Worm (Caenorhabditis elegans) whole organism, L4 larva: Measurements from ENCODE around the gene F53F4.1.

Experiments
- F37D6.2 ChIP-seq: sonication (generic microtip); optimal IDR thresholded peaks from 2 replicates; lab custom pipeline; 2016; ENCODE audit warnings: mild to moderate bottlenecking, missing genetic modification characterization, missing compliant biosample characterization
- F44E2.7 ChIP-seq: fragments of 200-800 bp; sonication (Bioruptor generic); IDR thresholded peaks from 2 replicates; pipeline ENCODE4 v2.1.2; 2022; ENCODE audit warnings: missing genetic modification characterization, missing compliant biosample characterization
- R02D3.7 ChIP-seq: fragments of 150-350 bp; sonication (generic microtip); optimal IDR thresholded peaks from 3 replicates; lab custom pipeline; 2014; ENCODE audit warnings: missing biosample characterization, missing genetic modification characterization
- T20F7.1 ChIP-seq: fragments of 200-800 bp; sonication (Bioruptor generic); optimal IDR thresholded peaks from 2 replicates; lab custom pipeline; 2018; ENCODE audit warnings: mild to moderate bottlenecking, missing genetic modification characterization, missing compliant biosample characterization
- T26A8.4 ChIP-seq: fragments of 200-800 bp; sonication (Bioruptor generic); IDR thresholded peaks from 2 replicates; pipeline ENCODE4 v1.3.6; 2022; ENCODE audit warnings: missing genetic modification characterization, missing compliant biosample characterization
- Y105C5A.15 ChIP-seq: fragments of 200-800 bp; sonication (Bioruptor generic); IDR thresholded peaks from 2 replicates; pipeline ENCODE4 v1.3.6; 2022; ENCODE audit warnings: missing genetic modification characterization, missing compliant biosample characterization
- Y48G9A.11 ChIP-seq: fragments of 200-800 bp; sonication (Bioruptor generic); IDR thresholded peaks from 2 replicates; pipeline ENCODE4 v1.3.6; 2022; ENCODE audit warnings: missing genetic modification reagents, missing genetic modification characterization, missing compliant biosample characterization
- Y5F2A.4 ChIP-seq: fragments of 200-800 bp; sonication (Bioruptor generic); optimal IDR thresholded peaks from 2 replicates; lab custom pipeline; 2018; ENCODE audit warnings: mild to moderate bottlenecking, missing genetic modification characterization, missing compliant biosample characterization
- aly-2 ChIP-seq: sonication (generic microtip); optimal IDR thresholded peaks from 2 replicates; lab custom pipeline; 2018; ENCODE audit warnings: missing biosample characterization, missing genetic modification characterization
- attf-4 ChIP-seq: sonication (generic microtip); optimal IDR thresholded peaks from 3 replicates; lab custom pipeline; 2017; ENCODE audit warnings: missing biosample characterization, missing genetic modification characterization
- ceh-32 ChIP-seq: sonication (generic microtip); optimal IDR thresholded peaks from 2 replicates; lab custom pipeline; 2016; ENCODE audit warnings: mild to moderate bottlenecking, missing genetic modification characterization, missing compliant biosample characterization; ENCODE audit not compliant: poor library complexity
- ceh-82 ChIP-seq: sonication (generic microtip); optimal IDR thresholded peaks from 2 replicates; lab custom pipeline; 2017; ENCODE audit warnings: missing biosample characterization, missing genetic modification characterization
- daf-8 ChIP-seq: fragments of 200-800 bp; sonication (Bioruptor generic); IDR thresholded peaks from 2 replicates; pipeline ENCODE4 v1.3.6; 2022; ENCODE audit warnings: missing genetic modification characterization, missing compliant biosample characterization
- dmd-6 ChIP-seq: fragments of 200-800 bp; sonication (Bioruptor generic); IDR thresholded peaks from 2 replicates; pipeline ENCODE4 v1.3.6; 2022; ENCODE audit warnings: missing genetic modification reagents, missing genetic modification characterization, missing compliant biosample characterization
- dmd-8 ChIP-seq: fragments of 200-800 bp; sonication (Bioruptor generic); IDR thresholded peaks from 2 replicates; pipeline ENCODE4 v1.3.6; 2022; ENCODE audit warnings: missing genetic modification characterization, missing compliant biosample characterization
- dpl-1 ChIP-seq: fragments of 150-350 bp; optimal IDR thresholded peaks from 2 replicates; lab custom pipeline; 2014; ENCODE audit warnings: missing biosample characterization, missing genetic modification reagents, missing genetic modification characterization
- dve-1 ChIP-seq: sonication (generic microtip); optimal IDR thresholded peaks from 2 replicates; lab custom pipeline; 2017; ENCODE audit warnings: antibody characterized with exemption, mild to moderate bottlenecking, missing genetic modification characterization, missing compliant biosample characterization; ENCODE audit not compliant: insufficient read depth
- egl-43 ChIP-seq: fragments of 200-800 bp; sonication (Bioruptor generic); IDR thresholded peaks from 2 replicates; pipeline ENCODE4 v1.3.6; 2022; ENCODE audit warnings: missing genetic modification reagents, missing genetic modification characterization, missing compliant biosample characterization
- hlh-11 ChIP-seq: fragments of 200-800 bp; sonication (Bioruptor generic); optimal IDR thresholded peaks from 2 replicates; lab custom pipeline; 2018; ENCODE audit warnings: mild to moderate bottlenecking, missing genetic modification characterization, missing compliant biosample characterization
- jun-1 ChIP-seq: fragments of 150-350 bp; optimal IDR thresholded peaks from 2 replicates; lab custom pipeline; 2014; ENCODE audit warnings: missing biosample characterization, missing genetic modification reagents, missing genetic modification characterization
- lin-13 ChIP-seq: fragments of 150-350 bp; optimal IDR thresholded peaks from 2 replicates; lab custom pipeline; 2014; ENCODE audit warnings: missing biosample characterization, missing genetic modification reagents, missing genetic modification characterization
- lin-38 ChIP-seq: fragments of 200-800 bp; sonication (Bioruptor generic); IDR thresholded peaks from 2 replicates; pipeline ENCODE4 v1.3.6; 2022; ENCODE audit warnings: missing genetic modification reagents, missing genetic modification characterization, missing compliant biosample characterization
- mep-1 ChIP-seq: fragments of 150-350 bp; sonication (generic microtip); optimal IDR thresholded peaks from 3 replicates; lab custom pipeline; 2014; ENCODE audit warnings: missing biosample characterization, missing genetic modification characterization
- mes-2 ChIP-seq: sonication (generic microtip); optimal IDR thresholded peaks from 2 replicates; lab custom pipeline; 2016; ENCODE audit warnings: missing genotype, mild to moderate bottlenecking, missing genetic modification characterization, missing compliant biosample characterization; ENCODE audit not compliant: poor library complexity, severe bottlenecking
- mxl-2 ChIP-seq: fragments of 200-800 bp; sonication (Bioruptor generic); conservative IDR thresholded peaks from 2 replicates; pipeline ENCODE4 v1.3.6; 2022; ENCODE audit warnings: missing genetic modification reagents, missing genetic modification characterization, missing compliant biosample characterization
- nhr-10 ChIP-seq: fragments of 150-350 bp; optimal IDR thresholded peaks from 2 replicates; lab custom pipeline; 2014; ENCODE audit warnings: missing biosample characterization, missing genetic modification characterization
- nhr-111 ChIP-seq: fragments of 200-800 bp; sonication (Bioruptor generic); optimal IDR thresholded peaks from 2 replicates; lab custom pipeline; 2018; ENCODE audit warnings: mild to moderate bottlenecking, missing genetic modification characterization, missing compliant biosample characterization
- nhr-237 ChIP-seq: sonication (generic microtip); optimal IDR thresholded peaks from 2 replicates; lab custom pipeline; 2017; ENCODE audit warnings: missing biosample characterization, missing genetic modification characterization
- nhr-25 ChIP-seq: sonication (generic microtip); optimal IDR thresholded peaks from 2 replicates; lab custom pipeline; 2017; ENCODE audit warnings: missing genetic modification characterization, mild to moderate bottlenecking, missing compliant biosample characterization, antibody characterized with exemption, moderate library complexity, borderline replicate concordance; ENCODE audit not compliant: insufficient read depth
- nhr-42 ChIP-seq: fragments of 200-800 bp; sonication (Bioruptor generic); IDR thresholded peaks from 2 replicates; pipeline ENCODE4 v1.3.6; 2022; ENCODE audit warnings: missing genetic modification characterization, missing compliant biosample characterization
- nhr-48 ChIP-seq: sonication (generic microtip); optimal IDR thresholded peaks from 2 replicates; lab custom pipeline; 2016; ENCODE audit warnings: mild to moderate bottlenecking, missing genetic modification characterization, missing compliant biosample characterization
- nhr-6 ChIP-seq: fragments of 150-350 bp; optimal IDR thresholded peaks from 2 replicates; lab custom pipeline; 2014; ENCODE audit warnings: missing biosample characterization, missing genetic modification characterization
- skn-1 ChIP-seq: fragments of 150-350 bp; optimal IDR thresholded peaks from 2 replicates; lab custom pipeline; 2014; ENCODE audit warnings: missing biosample characterization, missing genetic modification characterization
- snpc-1.2 ChIP-seq: fragments of 200-800 bp; sonication (Bioruptor generic); IDR thresholded peaks from 2 replicates; pipeline ENCODE4 v1.3.6; 2022; ENCODE audit warnings: missing genetic modification reagents, missing genetic modification characterization, missing compliant biosample characterization
- snpc-4 ChIP-seq: fragments of 150-350 bp; optimal IDR thresholded peaks from 2 replicates; lab custom pipeline; 2014; ENCODE audit warnings: missing biosample characterization, missing genetic modification characterization
- spr-3 ChIP-seq: fragments of 200-800 bp; sonication (Bioruptor generic); optimal IDR thresholded peaks from 2 replicates; lab custom pipeline; 2018; ENCODE audit warnings: mild to moderate bottlenecking, missing genetic modification characterization, missing compliant biosample characterization
- tra-1 ChIP-seq: fragments of 200-800 bp; sonication (Bioruptor generic); IDR thresholded peaks from 2 replicates; pipeline ENCODE4 v1.3.6; 2022; ENCODE audit warnings: missing genetic modification reagents, missing genetic modification characterization, missing compliant biosample characterization
- unc-130 ChIP-seq: sonication (generic microtip); optimal IDR thresholded peaks from 2 replicates; lab custom pipeline; 2016; ENCODE audit warnings: missing genetic modification reagents, missing genetic modification characterization, missing compliant biosample characterization
- unc-39 ChIP-seq: sonication (generic microtip); optimal IDR thresholded peaks from 2 replicates; lab custom pipeline; 2017; ENCODE audit warnings: missing biosample characterization, missing genetic modification characterization
- unc-62 ChIP-seq, 3 experiments: fragments of 150-350 bp in 1 of 3; sonication (generic microtip); optimal IDR thresholded peaks in 2 of 3; peaks in 1 of 3; 1 replicate in 1 of 3; 2 replicates in 2 of 3; lab custom pipeline; 2014 to 2017; ENCODE audit warnings: missing biosample characterization in 3 of 3, missing genetic modification characterization in 3 of 3, missing genetic modification reagents in 3 of 3, missing genotype in 1 of 3
- zip-11 ChIP-seq: fragments of 200-800 bp; sonication (Bioruptor generic); IDR thresholded peaks from 2 replicates; pipeline ENCODE4 v1.3.6; 2022; ENCODE audit warnings: missing genetic modification characterization, missing compliant biosample characterization

Gene F53F4.1

ce11 chrV:13587902-13588301 is 3.3 kb downstream of the F53F4.1 start, which contains the start of gene F53F4.17:
F53F4.17 (plus strand) TSS chrV:13588202.
- TF ChIP-seq Y5F2A.4 (GFP tag; lab: Kevin White, UChicago) (no peak), egl-43 (GFP tag; lab: Robert Waterston, UW) (no peak), Y105C5A.15 (GFP tag; lab: Robert Waterston, UW) (no peak), snpc-1.2 (GFP tag; lab: Robert Waterston, UW) (no peak), hlh-11 (tag; lab: Kevin White, UChicago) (no peak), nhr-237 (no peak), dmd-8 (GFP tag; lab: Robert Waterston, UW) (no peak)

DNA sequence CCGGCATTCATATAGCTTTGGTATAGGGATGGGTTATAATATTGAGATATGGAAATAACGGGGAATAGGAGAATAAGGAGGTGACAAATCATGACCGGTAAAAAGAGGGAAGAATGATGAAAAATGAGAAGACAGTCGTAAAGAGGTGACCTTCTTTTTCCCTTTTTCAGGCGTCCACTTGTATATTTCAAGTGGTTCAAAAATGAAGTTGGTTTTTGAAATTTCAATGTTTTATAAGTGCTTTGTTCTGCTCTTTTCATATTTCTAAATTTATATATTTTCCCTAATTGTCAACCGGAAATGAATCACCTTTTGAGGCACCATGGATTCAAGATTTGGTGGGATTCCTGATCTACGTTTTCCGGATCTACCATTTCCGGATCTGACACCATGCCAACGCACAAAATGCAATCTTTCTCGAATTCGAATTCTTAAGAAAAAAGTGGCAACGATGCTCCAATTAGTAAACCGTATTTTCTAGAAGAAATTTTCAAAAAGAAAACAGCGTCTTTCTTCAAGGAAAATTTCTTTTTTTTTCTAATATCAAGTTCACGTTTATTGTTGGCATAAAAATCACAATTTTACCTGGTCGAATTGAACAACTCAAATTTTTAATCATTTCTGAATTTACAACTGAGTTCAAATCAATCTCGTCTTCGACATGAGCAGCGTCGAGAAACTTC is 5.1 kb downstream of the F53F4.1 start, which contains the start of the genes F53F4.2 and F53F4.18:
TSS of gene F53F4.2 (minus strand) at position 101 of the 683 bp plus-strand sequence.
TSS of gene F53F4.18 (plus strand) at position 633 of the 683 bp plus-strand sequence.
- TF ChIP-seq ceh-32 (tag; lab: Kevin White, UChicago) (no peak), daf-8 (no peak), nhr-25 (no peak), nhr-6 (no peak), unc-39 (tag; lab: Kevin White, UChicago) (no peak), F44E2.7 (GFP tag; lab: Robert Waterston, UW) (no peak), tra-1 (GFP tag; lab: Robert Waterston, UW) (no peak), unc-130 (GFP tag; lab: Kevin White, UChicago) (no peak), mep-1 (tag; lab: Kevin White, UChicago) (no peak), R02D3.7 (tag; lab: Kevin White, UChicago) (no peak), nhr-10 (tag; lab: Kevin White, UChicago) (no peak), nhr-42 (GFP tag; lab: Robert Waterston, UW) (no peak), dmd-6 (no peak), nhr-48 (no peak), Y105C5A.15 (GFP tag; lab: Robert Waterston, UW) (no peak), dpl-1 (GFP tag; lab: Kevin White, UChicago) (no peak), nhr-111 (GFP tag; lab: Kevin White, UChicago) (no peak), T26A8.4 (no peak), snpc-4 (no peak)

DNA sequence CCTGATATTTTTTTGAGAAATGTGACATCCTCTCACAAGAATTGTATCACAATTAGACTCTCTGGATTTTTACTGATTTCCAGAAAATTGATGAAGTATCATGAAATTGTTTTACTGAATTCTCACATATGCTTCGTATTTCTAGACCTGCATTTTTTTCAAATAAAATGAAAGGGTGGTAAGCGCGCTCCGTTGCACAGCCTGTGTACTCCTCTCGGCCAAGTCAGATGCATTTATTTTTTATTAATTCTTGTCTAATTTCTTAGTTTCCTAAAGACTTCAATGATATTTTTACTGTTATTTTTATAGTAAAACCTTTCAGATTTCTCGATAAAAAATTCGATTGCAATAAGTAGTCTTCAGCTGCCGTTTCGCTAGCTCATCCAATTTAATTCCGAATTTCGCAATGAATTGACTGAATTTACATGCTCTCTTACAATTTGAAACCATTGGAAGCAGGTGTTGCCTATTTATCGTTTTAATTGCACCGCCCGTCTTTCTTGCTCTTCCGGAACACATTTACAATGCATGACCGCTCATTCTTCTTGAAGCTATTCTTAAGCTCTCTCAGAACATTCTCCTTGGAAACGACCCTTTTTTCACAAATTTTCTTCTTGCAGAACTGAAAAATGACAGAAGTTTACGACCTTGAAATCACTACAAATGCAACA is 7.1 kb downstream of the F53F4.1 start, which contains the start of gene tbcb-1:
TSS of gene tbcb-1 (plus strand) at position 621 of the 671 bp plus-strand sequence.
- TF ChIP-seq unc-62 (GFP tag; optimal IDR thresholded peaks at IDR 0.05 in 1 of 2; lab: Kevin White, UChicago) (peak in 1 of 2 experiments; percentile 53), unc-62 (tag; optimal IDR thresholded peaks at IDR 0.05; lab: Kevin White, UChicago) (no peak), mes-2 (tag; lab: Kevin White, UChicago) (peak; percentile 82), zip-11 (GFP tag; lab: Robert Waterston, UW) (no peak), dve-1 (tag; lab: Kevin White, UChicago) (no peak), dpl-1 (GFP tag; lab: Kevin White, UChicago) (peak; percentile 56), attf-4 (tag; lab: Kevin White, UChicago) (no peak), T20F7.1 (peak; percentile 46), mxl-2 (no peak), skn-1 (tag; lab: Kevin White, UChicago) (no peak), aly-2 (tag; lab: Kevin White, UChicago) (no peak), F37D6.2 (no peak), unc-130 (GFP tag; lab: Kevin White, UChicago) (no peak), spr-3 (GFP tag; lab: Kevin White, UChicago) (no peak), jun-1 (no peak), unc-39 (tag; lab: Kevin White, UChicago) (no peak), lin-13 (GFP tag; lab: Kevin White, UChicago) (no peak), Y48G9A.11 (GFP tag; lab: Robert Waterston, UW) (no peak), lin-38 (GFP tag; lab: Robert Waterston, UW) (peak; percentile 93), ceh-82 (tag; lab: Kevin White, UChicago) (no peak)
- TF ChIP-seq, all 104 proteins: peak for 5
